Worm (Caenorhabditis elegans): ENCODE results near the gene nspg-10.

The nspg-10 gene

DNA sequence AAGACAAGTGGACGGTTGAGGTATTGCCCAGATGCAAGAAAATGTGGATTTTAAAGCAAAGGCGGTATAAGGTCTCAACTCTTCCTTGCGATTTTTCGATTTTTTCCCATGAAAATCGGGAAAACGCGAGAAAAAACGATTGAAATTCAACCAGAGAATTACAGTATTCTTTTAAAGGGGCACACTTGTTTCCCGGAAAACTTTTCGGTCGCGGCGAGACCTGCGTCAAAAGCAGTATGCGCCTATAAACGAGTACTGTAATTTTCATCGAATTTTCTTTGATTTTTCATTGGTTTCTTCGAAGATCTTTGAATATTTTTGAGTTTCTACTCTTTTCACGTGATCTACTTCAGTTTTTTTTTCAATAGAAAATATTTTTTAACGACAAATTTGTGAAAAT is 48.1 kb downstream of the nspg-10 start (continued):
- TF ChIP-seq unc-62 (GFP tag; optimal IDR thresholded peaks at IDR 0.05) (no peak), ets-4 (GFP tag; optimal IDR thresholded peaks at IDR 0.05) (no peak), nhr-120 (GFP tag; IDR thresholded peaks at IDR 0.05) (no peak), ceh-91 (GFP tag; IDR thresholded peaks at IDR 0.05) (peak; percentile 87), lin-54 (GFP tag; optimal IDR thresholded peaks at IDR 0.05) (peak; percentile 63)

ce11 chrIV:4655979-4656378 is 50.4 kb downstream of the nspg-10 start:
- no peak for TF ChIP-seq lin-40 (tag; optimal IDR thresholded peaks at IDR 0.05)
- TF ChIP-seq ceh-100 (GFP tag; IDR thresholded peaks at IDR 0.05), result no peak
- no peak for TF ChIP-seq attf-5 (GFP tag; optimal IDR thresholded peaks at IDR 0.05)
- TF ChIP-seq tbp1 (GFP tag; optimal IDR thresholded peaks at IDR 0.05), result no peak
- no peak for TF ChIP-seq gei-17 (GFP tag; optimal IDR thresholded peaks at IDR 0.05)
- TF ChIP-seq B0336.3 (GFP tag; IDR thresholded peaks at IDR 0.05), result 0 out of 2 replicates have a peak, but pooled peaks have one; percentile 14
- no peak for TF ChIP-seq F39B2.1 (GFP tag; IDR thresholded peaks at IDR 0.05)
- TF ChIP-seq nfya-2 (GFP tag; IDR thresholded peaks at IDR 0.05), result no peak
- TF ChIP-seq madf-3 (GFP tag; IDR thresholded peaks at IDR 0.05), result 0 out of 2 replicates have a peak, but pooled peaks have one; percentile 64
- TF ChIP-seq cebp-1 (GFP tag; IDR thresholded peaks at IDR 0.05), result 0 out of 2 replicates have a peak, but pooled peaks have one; percentile 15
- no peak for TF ChIP-seq cebp-1 (tag; optimal IDR thresholded peaks at IDR 0.05)
- TF ChIP-seq F57A8.1 (GFP tag; optimal IDR thresholded peaks at IDR 0.05), result no peak
- no peak for TF ChIP-seq egl-44 (GFP tag; IDR thresholded peaks at IDR 0.05)
- no peak for TF ChIP-seq dpl-1 (GFP tag; optimal IDR thresholded peaks at IDR 0.05)
- TF ChIP-seq mcd-1 (GFP tag; IDR thresholded peaks at IDR 0.05), result peak; percentile 32; the same call in 1 of the 2 replicates
- TF ChIP-seq attf-3 (GFP tag; conservative IDR thresholded peaks at IDR 0.05), result 0 out of 2 replicates have a peak, but pooled peaks have one; percentile 31
- TF ChIP-seq egrh-3 (GFP tag; IDR thresholded peaks at IDR 0.05), result peak; percentile 89
- TF ChIP-seq dpff-1 (tag; optimal IDR thresholded peaks at IDR 0.05), result no peak
- peak; percentile 92 for TF ChIP-seq zfh-2 (GFP tag; conservative IDR thresholded peaks at IDR 0.05)
- no peak for TF ChIP-seq cebp-2 (GFP tag; IDR thresholded peaks at IDR 0.05)
- no peak for TF ChIP-seq hmg-20 (GFP tag; IDR thresholded peaks at IDR 0.05)
- no peak for TF ChIP-seq hrde-1 (tag; optimal IDR thresholded peaks at IDR 0.05; ENCODE audit: borderline replicate concordance)
- no peak for TF ChIP-seq ztf-28 (GFP tag; IDR thresholded peaks at IDR 0.05)
- no peak for TF ChIP-seq snpc-1.3 (tag; optimal IDR thresholded peaks at IDR 0.05; ENCODE audit: insufficient read depth)
- TF ChIP-seq ccch-3 (GFP tag; optimal IDR thresholded peaks at IDR 0.05), result no peak
- TF ChIP-seq ztf-18 (tag; optimal IDR thresholded peaks at IDR 0.05), result no peak

- TF ChIP-seq zfh-2 (GFP tag; conservative IDR thresholded peaks at IDR 0.05) (peak; percentile 5; the same call in 1 of the 2 replicates), F10E7.11 (tag; optimal IDR thresholded peaks at IDR 0.05) (no peak)
Measured at ce11 chrIV:4656380-4656779, 50.8 kb downstream of the nspg-10 start.

Data from whole organism, young adult.